Fruit fly (Drosophila melanogaster) whole organism, embryonic: Measurements from ENCODE around the gene CG4271.

Experiments
- Ada2b ChIP-seq: fragments of 200-800 bp; sonication (Bioruptor generic); IDR thresholded peaks from 2 replicates; pipeline ENCODE4 v1.3.6; 2022; ENCODE audit warnings: missing biosample characterization, missing genetic modification characterization
- CG12391 ChIP-seq: fragments of 200-800 bp; sonication (Bioruptor generic); optimal IDR thresholded peaks from 3 replicates; lab custom pipeline; 2018; ENCODE audit warnings: missing biosample characterization, mild to moderate bottlenecking, missing genetic modification characterization, moderate library complexity
- CG13624 ChIP-seq: fragments of 200-800 bp; sonication (Bioruptor generic); optimal IDR thresholded peaks from 2 replicates; lab custom pipeline; 2016; ENCODE audit warnings: missing biosample characterization, missing genetic modification characterization
- CG2120 ChIP-seq: fragments of 200-800 bp; sonication (Bioruptor generic); optimal IDR thresholded peaks from 3 replicates; lab custom pipeline; 2016; ENCODE audit warnings: missing biosample characterization, missing genetic modification characterization
- CG4424 ChIP-seq: fragments of 200-800 bp; sonication (Bioruptor generic); optimal IDR thresholded peaks from 3 replicates; lab custom pipeline; 2016; ENCODE audit warnings: missing biosample characterization, missing genetic modification characterization
- CG9932 ChIP-seq: fragments of 200-800 bp; sonication (Bioruptor generic); IDR thresholded peaks from 2 replicates; pipeline ENCODE4 v1.3.6; 2022; ENCODE audit warnings: missing biosample characterization, missing genetic modification characterization
- CrebB ChIP-seq: fragments of 200-800 bp; sonication (Bioruptor generic); optimal IDR thresholded peaks from 3 replicates; lab custom pipeline; 2018; ENCODE audit warnings: missing biosample characterization, mild to moderate bottlenecking, missing genetic modification characterization
- E2f2 ChIP-seq: fragments of 200-800 bp; sonication (Bioruptor generic); IDR thresholded peaks from 2 replicates; pipeline ENCODE4 v1.3.6; 2022; ENCODE audit warnings: missing biosample characterization, missing genetic modification characterization
- Hmr ChIP-seq: fragments of 200-800 bp; sonication (Bioruptor generic); optimal IDR thresholded peaks from 3 replicates; lab custom pipeline; 2017; ENCODE audit warnings: mild to moderate bottlenecking, missing biosample characterization, missing genetic modification reagents, missing genetic modification characterization
- Hr39 ChIP-seq: fragments of >200 bp; optimal IDR thresholded peaks from 2 replicates; lab custom pipeline; 2017
- Hr51 ChIP-seq, 2 experiments: fragments of 200-800 bp; sonication (Bioruptor generic); optimal IDR thresholded peaks; 2 replicates in 1 of 2; 3 replicates in 1 of 2; lab custom pipeline; 2016 to 2018; ENCODE audit warnings: missing biosample characterization in 2 of 2, missing genetic modification characterization in 2 of 2, mild to moderate bottlenecking in 1 of 2, moderate library complexity in 1 of 2
- Meics ChIP-seq: fragments of 200-800 bp; sonication (Bioruptor generic); optimal IDR thresholded peaks from 2 replicates; lab custom pipeline; 2017; ENCODE audit warnings: missing biosample characterization, mild to moderate bottlenecking, missing genetic modification characterization
- Scr ChIP-seq: fragments of 200-800 bp; sonication (Bioruptor generic); IDR thresholded peaks from 2 replicates; pipeline ENCODE4 v1.3.6; 2022; ENCODE audit warnings: missing biosample characterization, missing genetic modification characterization; ENCODE audit not compliant: partially characterized antibody
- dysf ChIP-seq: fragments of 200-800 bp; sonication (Bioruptor generic); IDR thresholded peaks from 3 replicates; pipeline ENCODE4 v1.3.6; 2022; ENCODE audit warnings: missing biosample characterization, missing genetic modification characterization
- hkb ChIP-seq, 2 experiments: fragments of 200-800 bp in 1 of 2; fragments of >200 bp in 1 of 2; sonication (Bioruptor generic) in 1 of 2; IDR thresholded peaks in 1 of 2; optimal IDR thresholded peaks in 1 of 2; 2 replicates each; pipeline versions ENCODE4 v1.3.6 to Lab custom; 2017 to 2022; ENCODE audit warnings: missing biosample characterization in 1 of 2, missing genetic modification characterization in 1 of 2
- ind ChIP-seq: fragments of 200-800 bp; sonication (Bioruptor generic); optimal IDR thresholded peaks from 3 replicates; lab custom pipeline; 2016; ENCODE audit warnings: missing biosample characterization, missing genetic modification characterization
- lab ChIP-seq: fragments of 200-800 bp; sonication (Bioruptor generic); optimal IDR thresholded peaks from 3 replicates; lab custom pipeline; 2017; ENCODE audit warnings: missing biosample characterization, missing genetic modification characterization, mild to moderate bottlenecking, moderate library complexity, missing genetic modification reagents
- row ChIP-seq: fragments of 200-800 bp; sonication (Bioruptor generic); IDR thresholded peaks from 3 replicates; pipeline ENCODE4 v1.3.6; 2022; ENCODE audit warnings: missing biosample characterization, missing genetic modification characterization
- sisA ChIP-seq: fragments of 200-800 bp; sonication (Bioruptor generic); IDR thresholded peaks from 2 replicates; pipeline ENCODE4 v1.3.6; 2022; ENCODE audit warnings: missing biosample characterization, missing genetic modification characterization
- zfh2 ChIP-seq: fragments of 200-800 bp; sonication (Bioruptor generic); optimal IDR thresholded peaks from 2 replicates; lab custom pipeline; 2016; ENCODE audit warnings: missing biosample characterization, missing genetic modification characterization

Gene CG4271

DNA sequence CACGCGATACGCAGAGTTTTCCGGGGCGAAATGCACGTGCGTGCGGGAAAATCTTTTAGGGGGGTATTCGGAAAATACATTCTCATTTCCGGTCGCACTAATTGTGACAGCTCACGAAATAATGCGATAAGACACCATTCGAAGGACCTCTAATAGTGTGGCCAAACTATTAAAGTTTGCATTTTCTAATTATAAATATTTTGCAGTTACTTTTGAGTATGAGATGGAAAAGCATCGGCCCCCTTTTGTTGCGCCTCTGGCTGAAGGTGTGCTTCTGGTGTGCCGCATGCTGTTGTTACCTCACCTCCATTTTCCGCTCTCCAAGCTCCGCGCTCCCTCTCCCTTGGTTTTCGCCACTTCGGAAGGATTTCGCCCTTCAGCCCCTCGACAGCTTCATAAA, 29.2 kb downstream of the CG4271 start (continued):
- TF ChIP-seq Hmr (GFP tag; lab: Kevin White, UChicago) (peak; percentile 24), CG4424 (GFP tag; lab: Kevin White, UChicago) (no peak), E2f2 (GFP tag; lab: Robert Waterston, UW) (no peak), CG12391 (tag; lab: Kevin White, UChicago) (no peak), CG2120 (peak; percentile 42), row (peak; percentile 54; the same call in 2 of the 3 replicates), CrebB (tag; lab: Kevin White, UChicago) (no peak), dysf (GFP tag; lab: Robert Waterston, UW) (peak; percentile 52; the same call in 1 of the 3 replicates), Meics (GFP tag; lab: Kevin White, UChicago) (peak; percentile 5), lab (GFP tag; lab: Kevin White, UChicago) (peak; percentile 45), ind (GFP tag; lab: Kevin White, UChicago) (peak; percentile 3), sisA (peak; percentile 15; the same call in 1 of the 2 replicates), Hr51 (GFP tag; optimal IDR thresholded peaks at IDR 0.05; lab: Kevin White, UChicago) (peak in 1 of 2 experiments; percentile 11), Hr39 (lab: Kevin White, UChicago) (no peak), hkb (optimal IDR thresholded peaks at IDR 0.05; lab: Kevin White, UChicago) (no peak), hkb (GFP tag; IDR thresholded peaks at IDR 0.05; lab: Robert Waterston, UW) (no peak), zfh2 (GFP tag; lab: Kevin White, UChicago) (peak; percentile 8), CG13624 (GFP tag; lab: Kevin White, UChicago) (no peak), Scr (GFP tag; lab: Robert Waterston, UW) (no peak), CG9932 (GFP tag; lab: Robert Waterston, UW) (peak; percentile 34), Ada2b (GFP tag; lab: Robert Waterston, UW) (peak; percentile 34; the same call in 1 of the 2 replicates)
